Fruit fly (Drosophila melanogaster) whole organism, embryonic: ENCODE measurements around the gene Ldsdh1.

ENCODE experiments used
- Adf1 ChIP-seq: fragments of 200-800 bp; sonication (Bioruptor generic); IDR thresholded peaks from 2 replicates; pipeline ENCODE4 v1.3.6; 2022; ENCODE audit warnings: missing biosample characterization, missing genetic modification characterization
- Antp ChIP-seq: fragments of 200-800 bp; sonication (Bioruptor generic); optimal IDR thresholded peaks from 3 replicates; lab custom pipeline; 2016; ENCODE audit warnings: missing biosample characterization, missing genetic modification characterization
- Bdp1 ChIP-seq: fragments of 200-800 bp; sonication (Bioruptor generic); optimal IDR thresholded peaks from 3 replicates; lab custom pipeline; 2016; ENCODE audit warnings: missing biosample characterization, missing genetic modification characterization
- CG10147 ChIP-seq: fragments of 200-800 bp; sonication (Bioruptor generic); optimal IDR thresholded peaks from 2 replicates; lab custom pipeline; 2019; ENCODE audit warnings: missing biosample characterization, mild to moderate bottlenecking, missing genetic modification characterization, moderate library complexity
- CG10431 ChIP-seq: fragments of 200-800 bp; sonication (Bioruptor generic); optimal IDR thresholded peaks from 3 replicates; lab custom pipeline; 2018; ENCODE audit warnings: missing biosample characterization, mild to moderate bottlenecking, missing genetic modification characterization
- CG11247 ChIP-seq: fragments of 200-800 bp; sonication (Bioruptor generic); IDR thresholded peaks from 2 replicates; pipeline ENCODE4 v1.3.6; 2022; ENCODE audit warnings: missing biosample characterization, missing genetic modification characterization
- CG11398 ChIP-seq: fragments of 200-800 bp; sonication (Bioruptor generic); optimal IDR thresholded peaks from 2 replicates; lab custom pipeline; 2016; ENCODE audit warnings: missing biosample characterization, missing genetic modification characterization
- CG11456 ChIP-seq: fragments of 200-800 bp; sonication (Bioruptor generic); IDR thresholded peaks from 3 replicates; pipeline ENCODE4 v1.3.6; 2022; ENCODE audit warnings: missing biosample characterization, missing genetic modification characterization
- CG11560 ChIP-seq: fragments of 200-800 bp; sonication (Bioruptor generic); IDR thresholded peaks from 3 replicates; pipeline ENCODE4 v1.3.6; 2022; ENCODE audit warnings: missing biosample characterization, missing genetic modification characterization
- CG11723 ChIP-seq: fragments of 200-800 bp; sonication (Bioruptor generic); optimal IDR thresholded peaks from 2 replicates; lab custom pipeline; 2017; ENCODE audit warnings: missing biosample characterization, mild to moderate bottlenecking, missing genetic modification characterization
- CG13424 ChIP-seq: fragments of 200-800 bp; sonication (Bioruptor generic); optimal IDR thresholded peaks from 2 replicates; lab custom pipeline; 2019; ENCODE audit warnings: missing biosample characterization, mild to moderate bottlenecking, missing genetic modification characterization, moderate library complexity
- CG14050 ChIP-seq: fragments of 200-800 bp; sonication (Bioruptor generic); IDR thresholded peaks from 3 replicates; pipeline ENCODE4 v1.3.6; 2022; ENCODE audit warnings: missing biosample characterization, missing genetic modification characterization
- CG14965 ChIP-seq: fragments of 200-800 bp; sonication (Bioruptor generic); optimal IDR thresholded peaks from 2 replicates; lab custom pipeline; 2016; ENCODE audit warnings: missing biosample characterization, missing genetic modification characterization, borderline replicate concordance
- CG15479 ChIP-seq: fragments of 200-800 bp; sonication (Bioruptor generic); optimal IDR thresholded peaks from 3 replicates; lab custom pipeline; 2019; ENCODE audit warnings: missing biosample characterization, mild to moderate bottlenecking, missing genetic modification characterization, moderate library complexity
- CG1792 ChIP-seq: fragments of 200-800 bp; sonication (Bioruptor generic); optimal IDR thresholded peaks from 2 replicates; lab custom pipeline; 2016; ENCODE audit warnings: missing biosample characterization, missing genetic modification characterization
- CG18011 ChIP-seq: fragments of 200-800 bp; sonication (Bioruptor generic); optimal IDR thresholded peaks from 2 replicates; lab custom pipeline; 2017; ENCODE audit warnings: missing biosample characterization, missing genetic modification characterization, mild to moderate bottlenecking, moderate library complexity, missing genotype
- CG31224 ChIP-seq: fragments of 200-800 bp; sonication (Bioruptor generic); IDR thresholded peaks from 2 replicates; pipeline ENCODE4 v1.3.6; 2022; ENCODE audit warnings: missing biosample characterization, missing genetic modification characterization
- CG32532 ChIP-seq: fragments of 200-800 bp; sonication (Bioruptor generic); IDR thresholded peaks from 2 replicates; pipeline ENCODE4 v1.3.6; 2022; ENCODE audit warnings: missing biosample characterization, missing genetic modification characterization
- CG3838 ChIP-seq: fragments of 200-800 bp; sonication (Bioruptor generic); optimal IDR thresholded peaks from 3 replicates; lab custom pipeline; 2016; ENCODE audit warnings: missing biosample characterization, missing genetic modification characterization
- CG4328 ChIP-seq: fragments of 200-800 bp; sonication (Bioruptor generic); optimal IDR thresholded peaks from 3 replicates; lab custom pipeline; 2017; ENCODE audit warnings: missing biosample characterization, missing genetic modification reagents, missing genetic modification characterization
- CG6254 ChIP-seq: fragments of 200-800 bp; sonication (Bioruptor generic); optimal IDR thresholded peaks from 3 replicates; lab custom pipeline; 2017; ENCODE audit warnings: mild to moderate bottlenecking, missing biosample characterization, missing genetic modification reagents, missing genetic modification characterization
- CG6654 ChIP-seq: fragments of 200-800 bp; sonication (Bioruptor generic); optimal IDR thresholded peaks from 2 replicates; lab custom pipeline; 2017; ENCODE audit warnings: missing biosample characterization, mild to moderate bottlenecking, missing genetic modification characterization
- CG6689 ChIP-seq: fragments of 200-800 bp; sonication (Bioruptor generic); IDR thresholded peaks from 2 replicates; pipeline ENCODE4 v1.3.6; 2022; ENCODE audit warnings: missing biosample characterization, missing genetic modification characterization
- CG7839 ChIP-seq: fragments of 200-800 bp; sonication (Bioruptor generic); optimal IDR thresholded peaks from 3 replicates; lab custom pipeline; 2018; ENCODE audit warnings: missing biosample characterization, mild to moderate bottlenecking, missing genetic modification characterization, moderate library complexity
- CG8478 ChIP-seq: fragments of >200 bp; optimal IDR thresholded peaks from 2 replicates; lab custom pipeline; 2018
- CG9215 ChIP-seq: fragments of 200-800 bp; sonication (Bioruptor generic); IDR thresholded peaks from 2 replicates; pipeline ENCODE4 v1.3.6; 2022; ENCODE audit warnings: missing biosample characterization, missing genetic modification characterization
- Hand ChIP-seq: fragments of 200-800 bp; sonication (Bioruptor generic); optimal IDR thresholded peaks from 2 replicates; lab custom pipeline; 2017; ENCODE audit warnings: mild to moderate bottlenecking, missing biosample characterization, missing genetic modification reagents, missing genetic modification characterization
- Hr78 ChIP-seq, 2 experiments: fragments of 200-800 bp in 1 of 2; fragments of >200 bp in 1 of 2; sonication (Bioruptor generic) in 1 of 2; optimal IDR thresholded peaks; 2 replicates each; lab custom pipeline; 2017 to 2019; ENCODE audit warnings: missing biosample characterization in 2 of 2, missing genetic modification characterization in 2 of 2, mild to moderate bottlenecking in 1 of 2, moderate library complexity in 1 of 2
- Mrtf ChIP-seq: fragments of 200-800 bp; sonication (Bioruptor generic); IDR thresholded peaks from 3 replicates; pipeline ENCODE4 v1.3.6; 2022; ENCODE audit warnings: missing biosample characterization, missing genetic modification characterization
- TFAM ChIP-seq: fragments of 200-800 bp; sonication (Bioruptor generic); optimal IDR thresholded peaks from 2 replicates; lab custom pipeline; 2017; ENCODE audit warnings: missing biosample characterization, missing genetic modification characterization, inconsistent platforms
- Vsx1 ChIP-seq: fragments of 200-800 bp; sonication (Bioruptor generic); optimal IDR thresholded peaks from 2 replicates; lab custom pipeline; 2017; ENCODE audit warnings: missing biosample characterization, mild to moderate bottlenecking, missing genetic modification characterization, missing genetic modification reagents
- YL-1 ChIP-seq: fragments of 200-800 bp; sonication (Bioruptor generic); optimal IDR thresholded peaks from 3 replicates; lab custom pipeline; 2017; ENCODE audit warnings: missing biosample characterization, mild to moderate bottlenecking, missing genetic modification characterization
- btn ChIP-seq: fragments of 200-800 bp; sonication (Bioruptor generic); optimal IDR thresholded peaks from 2 replicates; lab custom pipeline; 2016; ENCODE audit warnings: missing biosample characterization, missing genetic modification characterization
- caup ChIP-seq: fragments of 200-800 bp; sonication (Bioruptor generic); optimal IDR thresholded peaks from 3 replicates; lab custom pipeline; 2017; ENCODE audit warnings: missing biosample characterization, mild to moderate bottlenecking, missing genetic modification characterization, moderate library complexity; ENCODE audit not compliant: severe bottlenecking
- chm ChIP-seq: fragments of 200-800 bp; sonication (Bioruptor generic); IDR thresholded peaks from 2 replicates; pipeline ENCODE4 v1.3.6; 2022; ENCODE audit warnings: missing biosample characterization, missing genetic modification characterization
- ci ChIP-seq: fragments of 200-800 bp; sonication (Bioruptor generic); IDR thresholded peaks from 3 replicates; pipeline ENCODE4 v1.3.6; 2022; ENCODE audit warnings: missing biosample characterization, missing genetic modification characterization
- emc ChIP-seq: fragments of 200-800 bp; sonication (Bioruptor generic); optimal IDR thresholded peaks from 2 replicates; lab custom pipeline; 2016; ENCODE audit warnings: missing biosample characterization, missing genetic modification characterization
- fru ChIP-seq: fragments of >200 bp; optimal IDR thresholded peaks from 2 replicates; lab custom pipeline; 2017
- ftz-f1 ChIP-seq: fragments of 200-800 bp; sonication (Bioruptor generic); optimal IDR thresholded peaks from 2 replicates; lab custom pipeline; 2016; ENCODE audit warnings: missing biosample characterization, missing genetic modification characterization
- gem ChIP-seq: fragments of 200-800 bp; sonication (Bioruptor generic); optimal IDR thresholded peaks from 2 replicates; lab custom pipeline; 2019; ENCODE audit warnings: missing biosample characterization, mild to moderate bottlenecking, missing genetic modification characterization, moderate library complexity
- hkb ChIP-seq, 2 experiments: fragments of 200-800 bp in 1 of 2; fragments of >200 bp in 1 of 2; sonication (Bioruptor generic) in 1 of 2; IDR thresholded peaks in 1 of 2; optimal IDR thresholded peaks in 1 of 2; 2 replicates each; pipeline versions ENCODE4 v1.3.6 to Lab custom; 2017 to 2022; ENCODE audit warnings: missing biosample characterization in 1 of 2, missing genetic modification characterization in 1 of 2
- ind ChIP-seq: fragments of 200-800 bp; sonication (Bioruptor generic); optimal IDR thresholded peaks from 3 replicates; lab custom pipeline; 2016; ENCODE audit warnings: missing biosample characterization, missing genetic modification characterization
- klu ChIP-seq: fragments of 200-800 bp; sonication (Bioruptor generic); IDR thresholded peaks from 2 replicates; pipeline ENCODE4 v1.3.6; 2022; ENCODE audit warnings: missing biosample characterization, missing genetic modification characterization
- lab ChIP-seq: fragments of 200-800 bp; sonication (Bioruptor generic); optimal IDR thresholded peaks from 3 replicates; lab custom pipeline; 2017; ENCODE audit warnings: missing biosample characterization, missing genetic modification characterization, mild to moderate bottlenecking, moderate library complexity, missing genetic modification reagents
- maf-S ChIP-seq: fragments of 200-800 bp; sonication (Bioruptor generic); optimal IDR thresholded peaks from 2 replicates; lab custom pipeline; 2016; ENCODE audit warnings: missing biosample characterization, missing genetic modification characterization
- nerfin-1 ChIP-seq: fragments of 200-800 bp; sonication (Bioruptor generic); optimal IDR thresholded peaks from 3 replicates; lab custom pipeline; 2019; ENCODE audit warnings: missing biosample characterization, mild to moderate bottlenecking, missing genetic modification characterization, moderate library complexity
- odd ChIP-seq: fragments of 200-800 bp; sonication (Bioruptor generic); optimal IDR thresholded peaks from 2 replicates; lab custom pipeline; 2017; ENCODE audit warnings: missing biosample characterization, mild to moderate bottlenecking, missing genetic modification characterization
- pnt ChIP-seq: fragments of 200-800 bp; sonication (Bioruptor generic); optimal IDR thresholded peaks from 3 replicates; lab custom pipeline; 2016; ENCODE audit warnings: missing biosample characterization, missing genetic modification characterization
- ro ChIP-seq: fragments of 200-800 bp; sonication (Bioruptor generic); IDR thresholded peaks from 2 replicates; pipeline ENCODE4 v1.3.6; 2022; ENCODE audit warnings: missing biosample characterization, missing genetic modification characterization
- salm ChIP-seq: fragments of 200-800 bp; sonication (Bioruptor generic); optimal IDR thresholded peaks from 2 replicates; lab custom pipeline; 2018; ENCODE audit warnings: missing biosample characterization, mild to moderate bottlenecking, missing genetic modification characterization
- slou ChIP-seq: fragments of 200-800 bp; sonication (Bioruptor generic); optimal IDR thresholded peaks from 3 replicates; lab custom pipeline; 2016; ENCODE audit warnings: missing biosample characterization, missing genetic modification characterization
- z ChIP-seq: fragments of 200-800 bp; sonication (Bioruptor generic); IDR thresholded peaks from 3 replicates; pipeline ENCODE4 v1.3.6; 2022; ENCODE audit warnings: missing biosample characterization, missing genetic modification characterization

The Ldsdh1 gene

dm6 chrX:8125224-8125649 is 43.8 kb upstream of the Ldsdh1 start (continued):
- TF ChIP-seq ftz-f1 (no peak), pnt (GFP tag; lab: Kevin White, UChicago) (no peak), CG8478 (lab: Kevin White, UChicago) (no peak), CG14965 (GFP tag; lab: Kevin White, UChicago) (no peak), CG31224 (GFP tag; lab: Robert Waterston, UW) (no peak), CG7839 (peak; percentile 62), Hr78 (GFP tag; optimal IDR thresholded peaks at IDR 0.05; lab: Kevin White, UChicago) (no peak), salm (tag; lab: Kevin White, UChicago) (peak; percentile 22), btn (GFP tag; lab: Kevin White, UChicago) (no peak), Mrtf (GFP tag; lab: Robert Waterston, UW) (no peak), CG4328 (GFP tag; lab: Kevin White, UChicago) (peak; percentile 3), Vsx1 (GFP tag; lab: Kevin White, UChicago) (peak; percentile 36), CG18011 (GFP tag; lab: Kevin White, UChicago) (no peak), slou (GFP tag; lab: Kevin White, UChicago) (no peak), CG1792 (GFP tag; lab: Kevin White, UChicago) (no peak), maf-S (GFP tag; lab: Kevin White, UChicago) (no peak), CG11560 (tag; lab: Robert Waterston, UW) (no peak), CG6654 (GFP tag; lab: Kevin White, UChicago) (peak; percentile 38), CG13424 (tag; lab: Kevin White, UChicago) (peak; percentile 69), fru (lab: Kevin White, UChicago) (no peak), lab (GFP tag; lab: Kevin White, UChicago) (no peak), klu (GFP tag; lab: Robert Waterston, UW) (no peak), Antp (GFP tag; lab: Kevin White, UChicago) (no peak), ind (GFP tag; lab: Kevin White, UChicago) (peak; percentile 49), TFAM (GFP tag; lab: Kevin White, UChicago) (no peak), odd (GFP tag; lab: Kevin White, UChicago) (peak; percentile 33), CG10147 (peak; percentile 4), caup (GFP tag; lab: Kevin White, UChicago) (no peak), CG15479 (no peak), CG11723 (peak; percentile 13), CG3838 (GFP tag; lab: Kevin White, UChicago) (no peak), ro (no peak), emc (GFP tag; lab: Kevin White, UChicago) (no peak), chm (GFP tag; lab: Robert Waterston, UW) (peak; percentile 28; the same call in 1 of the 2 replicates), CG14050 (GFP tag; lab: Robert Waterston, UW) (no peak), ci (GFP tag; lab: Robert Waterston, UW) (no peak), CG10431 (GFP tag; lab: Kevin White, UChicago) (no peak), CG11456 (GFP tag; lab: Robert Waterston, UW) (no peak), Hand (GFP tag; lab: Kevin White, UChicago) (no peak), z (GFP tag; lab: Robert Waterston, UW) (no peak), Adf1 (GFP tag; lab: Robert Waterston, UW) (no peak), CG6689 (peak; percentile 60), YL-1 (no peak), CG11247 (GFP tag; lab: Robert Waterston, UW) (no peak), Bdp1 (GFP tag; lab: Kevin White, UChicago) (no peak), gem (peak; percentile 75), CG11398 (GFP tag; lab: Kevin White, UChicago) (no peak), CG9215 (GFP tag; lab: Robert Waterston, UW) (no peak), CG32532 (GFP tag; lab: Robert Waterston, UW) (0 out of 2 replicates have a peak, but pooled peaks have one; percentile 17), nerfin-1 (tag; lab: Kevin White, UChicago) (peak; percentile 43), CG6254 (peak; percentile 59), hkb (optimal IDR thresholded peaks at IDR 0.05; lab: Kevin White, UChicago) (no peak), hkb (GFP tag; IDR thresholded peaks at IDR 0.05; lab: Robert Waterston, UW) (0 out of 2 replicates have a peak, but pooled peaks have one; percentile 49)
